Worm (Caenorhabditis elegans) whole organism, L4 larva: Measurements from ENCODE around the gene hlh-13.

Experiments
- Y105C5A.15 ChIP-seq: fragments of 200-800 bp; sonication (Bioruptor generic); IDR thresholded peaks from 2 replicates; pipeline ENCODE4 v1.3.6; 2022; ENCODE audit warnings: missing genetic modification characterization, missing compliant biosample characterization
- Y5F2A.4 ChIP-seq: fragments of 200-800 bp; sonication (Bioruptor generic); optimal IDR thresholded peaks from 2 replicates; lab custom pipeline; 2018; ENCODE audit warnings: mild to moderate bottlenecking, missing genetic modification characterization, missing compliant biosample characterization
- attf-4 ChIP-seq: sonication (generic microtip); optimal IDR thresholded peaks from 3 replicates; lab custom pipeline; 2017; ENCODE audit warnings: missing biosample characterization, missing genetic modification characterization
- ceh-20 ChIP-seq: fragments of 200-800 bp; sonication (Bioruptor generic); IDR thresholded peaks from 2 replicates; pipeline ENCODE4 v1.3.6; 2022; ENCODE audit warnings: missing genetic modification reagents, missing genetic modification characterization, missing compliant biosample characterization
- ceh-28 ChIP-seq: fragments of 150-350 bp; optimal IDR thresholded peaks from 2 replicates; lab custom pipeline; 2014; ENCODE audit warnings: missing biosample characterization, missing genetic modification reagents, missing genetic modification characterization
- ceh-32 ChIP-seq: sonication (generic microtip); optimal IDR thresholded peaks from 2 replicates; lab custom pipeline; 2016; ENCODE audit warnings: mild to moderate bottlenecking, missing genetic modification characterization, missing compliant biosample characterization; ENCODE audit not compliant: poor library complexity
- ceh-82 ChIP-seq: sonication (generic microtip); optimal IDR thresholded peaks from 2 replicates; lab custom pipeline; 2017; ENCODE audit warnings: missing biosample characterization, missing genetic modification characterization
- daf-16 ChIP-seq, 3 experiments: sonication (generic microtip); optimal IDR thresholded peaks; 2 replicates each; lab custom pipeline; 2016 to 2017; ENCODE audit warnings: missing genetic modification characterization in 3 of 3, missing genetic modification reagents in 3 of 3, mild to moderate bottlenecking in 2 of 3, missing compliant biosample characterization in 2 of 3, missing biosample characterization in 1 of 3, moderate library complexity in 1 of 3
- dmd-6 ChIP-seq: fragments of 200-800 bp; sonication (Bioruptor generic); IDR thresholded peaks from 2 replicates; pipeline ENCODE4 v1.3.6; 2022; ENCODE audit warnings: missing genetic modification reagents, missing genetic modification characterization, missing compliant biosample characterization
- dmd-8 ChIP-seq: fragments of 200-800 bp; sonication (Bioruptor generic); IDR thresholded peaks from 2 replicates; pipeline ENCODE4 v1.3.6; 2022; ENCODE audit warnings: missing genetic modification characterization, missing compliant biosample characterization
- dve-1 ChIP-seq: sonication (generic microtip); optimal IDR thresholded peaks from 2 replicates; lab custom pipeline; 2017; ENCODE audit warnings: antibody characterized with exemption, mild to moderate bottlenecking, missing genetic modification characterization, missing compliant biosample characterization; ENCODE audit not compliant: insufficient read depth
- egl-27 ChIP-seq: sonication (generic microtip); optimal IDR thresholded peaks from 3 replicates; lab custom pipeline; 2017; ENCODE audit warnings: missing biosample characterization, missing genetic modification reagents, missing genetic modification characterization
- egl-43 ChIP-seq: fragments of 200-800 bp; sonication (Bioruptor generic); IDR thresholded peaks from 2 replicates; pipeline ENCODE4 v1.3.6; 2022; ENCODE audit warnings: missing genetic modification reagents, missing genetic modification characterization, missing compliant biosample characterization
- fkh-10 ChIP-seq: fragments of 150-350 bp; optimal IDR thresholded peaks from 2 replicates; lab custom pipeline; 2014; ENCODE audit warnings: missing biosample characterization, missing genetic modification reagents, missing genetic modification characterization
- fos-1 ChIP-seq: fragments of 150-350 bp; optimal IDR thresholded peaks from 2 replicates; lab custom pipeline; 2014; ENCODE audit warnings: missing biosample characterization, missing genetic modification characterization
- gei-8 ChIP-seq: fragments of 200-800 bp; sonication (Bioruptor generic); optimal IDR thresholded peaks from 2 replicates; lab custom pipeline; 2018; ENCODE audit warnings: mild to moderate bottlenecking, missing genetic modification characterization, missing compliant biosample characterization
- hlh-11 ChIP-seq: fragments of 200-800 bp; sonication (Bioruptor generic); optimal IDR thresholded peaks from 2 replicates; lab custom pipeline; 2018; ENCODE audit warnings: mild to moderate bottlenecking, missing genetic modification characterization, missing compliant biosample characterization
- hlh-30 ChIP-seq: sonication (generic microtip); optimal IDR thresholded peaks from 2 replicates; lab custom pipeline; 2017; ENCODE audit warnings: antibody characterized with exemption, mild to moderate bottlenecking, missing genetic modification characterization, missing compliant biosample characterization; ENCODE audit not compliant: insufficient read depth
- hmg-1.1 ChIP-seq: fragments of 200-800 bp; sonication (Bioruptor generic); IDR thresholded peaks from 2 replicates; pipeline ENCODE4 v1.3.6; 2022; ENCODE audit warnings: missing genetic modification reagents, missing genetic modification characterization, missing compliant biosample characterization
- lim-7 ChIP-seq: fragments of 200-800 bp; sonication (Bioruptor generic); IDR thresholded peaks from 2 replicates; pipeline ENCODE4 v1.3.6; 2022; ENCODE audit warnings: missing genetic modification characterization, missing compliant biosample characterization
- lin-1 ChIP-seq: fragments of 200-800 bp; sonication (Bioruptor generic); IDR thresholded peaks from 2 replicates; pipeline ENCODE4 v1.3.6; 2022; ENCODE audit warnings: missing genetic modification reagents, missing genetic modification characterization, missing compliant biosample characterization
- lin-13 ChIP-seq: fragments of 150-350 bp; optimal IDR thresholded peaks from 2 replicates; lab custom pipeline; 2014; ENCODE audit warnings: missing biosample characterization, missing genetic modification reagents, missing genetic modification characterization
- lin-29 ChIP-seq: fragments of 200-800 bp; sonication (Bioruptor generic); IDR thresholded peaks from 2 replicates; pipeline ENCODE4 v1.3.6; 2022; ENCODE audit warnings: missing genetic modification reagents, missing genetic modification characterization, missing compliant biosample characterization
- lin-38 ChIP-seq: fragments of 200-800 bp; sonication (Bioruptor generic); IDR thresholded peaks from 2 replicates; pipeline ENCODE4 v1.3.6; 2022; ENCODE audit warnings: missing genetic modification reagents, missing genetic modification characterization, missing compliant biosample characterization
- madf-5 ChIP-seq, 2 experiments: fragments of 200-800 bp; sonication (Bioruptor generic); IDR thresholded peaks; 2 replicates each; pipeline ENCODE4 v1.3.6; 2022; ENCODE audit warnings: missing compliant biosample characterization in 2 of 2, missing genetic modification characterization in 2 of 2
- mdt-29 ChIP-seq: fragments of 200-800 bp; sonication (Bioruptor generic); IDR thresholded peaks from 2 replicates; pipeline ENCODE4 v1.3.6; 2022; ENCODE audit warnings: missing genetic modification reagents, missing genetic modification characterization, missing compliant biosample characterization
- mep-1 ChIP-seq: fragments of 150-350 bp; sonication (generic microtip); optimal IDR thresholded peaks from 3 replicates; lab custom pipeline; 2014; ENCODE audit warnings: missing biosample characterization, missing genetic modification characterization
- mes-2 ChIP-seq: sonication (generic microtip); optimal IDR thresholded peaks from 2 replicates; lab custom pipeline; 2016; ENCODE audit warnings: missing genotype, mild to moderate bottlenecking, missing genetic modification characterization, missing compliant biosample characterization; ENCODE audit not compliant: poor library complexity, severe bottlenecking
- mxl-2 ChIP-seq: fragments of 200-800 bp; sonication (Bioruptor generic); conservative IDR thresholded peaks from 2 replicates; pipeline ENCODE4 v1.3.6; 2022; ENCODE audit warnings: missing genetic modification reagents, missing genetic modification characterization, missing compliant biosample characterization
- mxl-3 ChIP-seq: fragments of 200-800 bp; sonication (Bioruptor generic); optimal IDR thresholded peaks from 2 replicates; lab custom pipeline; 2018; ENCODE audit warnings: mild to moderate bottlenecking, missing genetic modification characterization, missing compliant biosample characterization
- nhr-102 ChIP-seq: sonication (generic microtip); optimal IDR thresholded peaks from 2 replicates; lab custom pipeline; 2016; ENCODE audit warnings: mild to moderate bottlenecking, missing genetic modification characterization, moderate library complexity, missing compliant biosample characterization
- nhr-11 ChIP-seq: fragments of 150-350 bp; optimal IDR thresholded peaks from 2 replicates; lab custom pipeline; 2014; ENCODE audit warnings: missing biosample characterization, missing genetic modification characterization
- nhr-28 ChIP-seq: fragments of 150-350 bp; optimal IDR thresholded peaks from 2 replicates; lab custom pipeline; 2014; ENCODE audit warnings: missing biosample characterization, missing genetic modification characterization
- nhr-41 ChIP-seq: fragments of 200-800 bp; sonication (Bioruptor generic); IDR thresholded peaks from 2 replicates; pipeline ENCODE4 v1.3.6; 2022; ENCODE audit warnings: missing genetic modification reagents, missing genetic modification characterization, missing compliant biosample characterization
- nhr-42 ChIP-seq: fragments of 200-800 bp; sonication (Bioruptor generic); IDR thresholded peaks from 2 replicates; pipeline ENCODE4 v1.3.6; 2022; ENCODE audit warnings: missing genetic modification characterization, missing compliant biosample characterization
- nhr-48 ChIP-seq: sonication (generic microtip); optimal IDR thresholded peaks from 2 replicates; lab custom pipeline; 2016; ENCODE audit warnings: mild to moderate bottlenecking, missing genetic modification characterization, missing compliant biosample characterization
- nhr-6 ChIP-seq: fragments of 150-350 bp; optimal IDR thresholded peaks from 2 replicates; lab custom pipeline; 2014; ENCODE audit warnings: missing biosample characterization, missing genetic modification characterization
- nhr-76 ChIP-seq: fragments of 150-350 bp; optimal IDR thresholded peaks from 2 replicates; lab custom pipeline; 2014; ENCODE audit warnings: missing biosample characterization, missing genetic modification characterization
- nhr-77 ChIP-seq: fragments of 150-350 bp; optimal IDR thresholded peaks from 2 replicates; lab custom pipeline; 2014; ENCODE audit warnings: missing biosample characterization, missing genetic modification characterization
- pha-4 ChIP-seq, 2 experiments: fragments of 150-350 bp in 1 of 2; fragments of 200-800 bp in 1 of 2; sonication (Bioruptor generic) in 1 of 2; IDR thresholded peaks in 1 of 2; optimal IDR thresholded peaks in 1 of 2; 2 replicates each; pipeline versions ENCODE4 v1.3.6 to Lab custom; 2014 to 2022; ENCODE audit warnings: missing genetic modification characterization in 2 of 2, missing genetic modification reagents in 2 of 2, missing biosample characterization in 1 of 2, missing compliant biosample characterization in 1 of 2
- pqm-1 ChIP-seq: sonication (generic microtip); optimal IDR thresholded peaks from 2 replicates; lab custom pipeline; 2017; ENCODE audit warnings: missing biosample characterization, missing genetic modification characterization
- sdz-12 ChIP-seq: fragments of 200-800 bp; sonication (Bioruptor generic); optimal IDR thresholded peaks from 2 replicates; lab custom pipeline; 2018; ENCODE audit warnings: mild to moderate bottlenecking, missing genetic modification characterization, missing compliant biosample characterization
- snpc-4 ChIP-seq: fragments of 150-350 bp; optimal IDR thresholded peaks from 2 replicates; lab custom pipeline; 2014; ENCODE audit warnings: missing biosample characterization, missing genetic modification characterization
- spr-3 ChIP-seq: fragments of 200-800 bp; sonication (Bioruptor generic); optimal IDR thresholded peaks from 2 replicates; lab custom pipeline; 2018; ENCODE audit warnings: mild to moderate bottlenecking, missing genetic modification characterization, missing compliant biosample characterization
- tag-97 ChIP-seq: fragments of 200-800 bp; sonication (Bioruptor generic); IDR thresholded peaks from 2 replicates; pipeline ENCODE4 v1.3.6; 2022; ENCODE audit warnings: missing genetic modification characterization, missing compliant biosample characterization
- unc-130 ChIP-seq: sonication (generic microtip); optimal IDR thresholded peaks from 2 replicates; lab custom pipeline; 2016; ENCODE audit warnings: missing genetic modification reagents, missing genetic modification characterization, missing compliant biosample characterization
- unc-39 ChIP-seq: sonication (generic microtip); optimal IDR thresholded peaks from 2 replicates; lab custom pipeline; 2017; ENCODE audit warnings: missing biosample characterization, missing genetic modification characterization
- vab-7 ChIP-seq: fragments of 200-800 bp; sonication (Bioruptor generic); IDR thresholded peaks from 2 replicates; pipeline ENCODE4 v1.3.6; 2022; ENCODE audit warnings: missing genetic modification reagents, missing genetic modification characterization, missing compliant biosample characterization
- zip-11 ChIP-seq: fragments of 200-800 bp; sonication (Bioruptor generic); IDR thresholded peaks from 2 replicates; pipeline ENCODE4 v1.3.6; 2022; ENCODE audit warnings: missing genetic modification characterization, missing compliant biosample characterization

hlh-13 gene

ce11 chrX:4244489-4245123 lies 4.4 kb upstream of the hlh-13 start (continued):
- no peak for TF ChIP-seq lin-29 (GFP tag; lab: Robert Waterston, UW)
- TF ChIP-seq ceh-82 (tag; lab: Kevin White, UChicago), result no peak
- TF ChIP-seq nhr-76, result no peak
- no peak for TF ChIP-seq nhr-102 (tag; lab: Kevin White, UChicago)
- TF ChIP-seq nhr-28 (tag; lab: Kevin White, UChicago), result peak; percentile 71
- peak; percentile 15; the same call in 1 of the 2 replicates for TF ChIP-seq dmd-6
- no peak for TF ChIP-seq nhr-6 (tag; lab: Kevin White, UChicago)
- no peak for TF ChIP-seq spr-3 (GFP tag; lab: Kevin White, UChicago)
- no peak for TF ChIP-seq Y105C5A.15 (GFP tag; lab: Robert Waterston, UW)
- no peak for TF ChIP-seq mxl-2 (GFP tag; lab: Robert Waterston, UW)
- TF ChIP-seq hlh-30 (tag; lab: Kevin White, UChicago), result peak; percentile 68
- no peak for TF ChIP-seq sdz-12 (GFP tag; lab: Kevin White, UChicago)
- no peak for TF ChIP-seq egl-27 (tag; lab: Kevin White, UChicago)
- no peak for TF ChIP-seq pqm-1
- peak; percentile 48 for TF ChIP-seq nhr-77 (tag; lab: Kevin White, UChicago)
- TF ChIP-seq dve-1 (tag; lab: Kevin White, UChicago), result peak; percentile 77
- TF ChIP-seq ceh-28 (tag; lab: Kevin White, UChicago), result no peak
- TF ChIP-seq lin-38 (GFP tag; lab: Robert Waterston, UW), result no peak
- TF ChIP-seq lim-7 (GFP tag; lab: Robert Waterston, UW), result no peak
- no peak for TF ChIP-seq lin-13 (GFP tag; lab: Kevin White, UChicago)
- TF ChIP-seq nhr-11 (tag; lab: Kevin White, UChicago), result peak; percentile 2
- TF ChIP-seq fos-1, result no peak
- no peak for TF ChIP-seq egl-43 (GFP tag; lab: Robert Waterston, UW)
- no peak for TF ChIP-seq ceh-32 (tag; lab: Kevin White, UChicago)
- TF ChIP-seq unc-39 (tag; lab: Kevin White, UChicago), result no peak
- no peak for TF ChIP-seq nhr-42 (GFP tag; lab: Robert Waterston, UW)
- no peak for TF ChIP-seq ceh-20 (GFP tag; lab: Robert Waterston, UW)
- no peak for TF ChIP-seq mxl-3 (GFP tag; lab: Kevin White, UChicago)
- no peak for TF ChIP-seq gei-8 (GFP tag; lab: Kevin White, UChicago)
- peak in 1 of 2 experiments; percentile 85 for TF ChIP-seq daf-16 (GFP tag; optimal IDR thresholded peaks at IDR 0.05; lab: Kevin White, UChicago)
- TF ChIP-seq daf-16 (tag; optimal IDR thresholded peaks at IDR 0.05; lab: Kevin White, UChicago), result peak; percentile 71
- TF ChIP-seq nhr-41, result no peak
- TF ChIP-seq nhr-48 (tag; lab: Kevin White, UChicago), result peak; percentile 43
- TF ChIP-seq tag-97, result no peak
- TF ChIP-seq unc-130 (GFP tag; lab: Kevin White, UChicago), result no peak
- TF ChIP-seq dmd-8 (GFP tag; lab: Robert Waterston, UW), result no peak
- TF ChIP-seq mep-1 (tag; lab: Kevin White, UChicago), result peak; percentile 13
- TF ChIP-seq snpc-4 (tag; lab: Kevin White, UChicago), result no peak
- no peak for TF ChIP-seq attf-4
- no peak for TF ChIP-seq vab-7 (GFP tag; lab: Robert Waterston, UW)
- TF ChIP-seq pha-4 (GFP tag; IDR thresholded peaks at IDR 0.05; lab: Robert Waterston, UW), result no peak
- no peak for TF ChIP-seq pha-4 (tag; optimal IDR thresholded peaks at IDR 0.05; lab: Kevin White, UChicago)
- no peak for TF ChIP-seq fkh-10 (GFP tag; lab: Kevin White, UChicago)
- TF ChIP-seq mes-2 (tag; lab: Kevin White, UChicago), result no peak
- TF ChIP-seq lin-1 (GFP tag; lab: Robert Waterston, UW), result no peak
- TF ChIP-seq hmg-1.1 (GFP tag; lab: Robert Waterston, UW), result no peak
- peak; percentile 50; the same call in 1 of the 2 replicates for TF ChIP-seq mdt-29 (GFP tag; lab: Robert Waterston, UW)
- peak; percentile 25 for TF ChIP-seq hlh-11 (tag; lab: Kevin White, UChicago)
- TF ChIP-seq madf-5 (GFP tag; IDR thresholded peaks at IDR 0.05; lab: Robert Waterston, UW), result no peak
- no peak for TF ChIP-seq zip-11
- TF ChIP-seq Y5F2A.4 (GFP tag; lab: Kevin White, UChicago), result no peak
